Worm (Caenorhabditis elegans): ENCODE measurements around the gene Y57A10A.24.
A peak's percentile ranks its signal among the peaks of the same experiment; 100 is the strongest.

Y57A10A.24 gene

DNA sequence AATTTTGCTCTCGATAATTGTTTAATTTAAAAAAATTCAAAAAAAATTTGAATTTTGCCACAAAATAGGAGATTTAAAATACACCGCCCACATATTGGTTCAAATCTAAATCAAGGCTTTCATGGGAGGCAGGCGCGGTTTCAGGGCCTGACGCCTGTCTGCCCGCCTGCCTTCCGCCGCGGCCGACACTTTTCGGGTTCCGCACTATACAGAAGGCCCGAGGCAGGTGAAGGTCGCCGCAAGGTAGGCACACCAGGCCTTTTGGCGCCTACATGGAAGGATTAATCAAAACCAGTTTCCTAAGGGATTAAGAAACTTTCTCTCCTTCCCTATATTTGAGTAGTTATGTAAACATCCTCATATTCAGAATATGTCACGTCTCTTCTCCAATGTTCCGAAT lies at the start of gene Y57A10A.24:
TSS of gene Y57A10A.24 (plus strand) at position 396 of the 400 bp plus-strand sequence.
- TF ChIP-seq aly-1 (tag; optimal IDR thresholded peaks at IDR 0.05) (no peak), scrt-1 (GFP tag; IDR thresholded peaks at IDR 0.05) (peak; percentile 34; the same call in 1 of the 2 replicates)

DNA sequence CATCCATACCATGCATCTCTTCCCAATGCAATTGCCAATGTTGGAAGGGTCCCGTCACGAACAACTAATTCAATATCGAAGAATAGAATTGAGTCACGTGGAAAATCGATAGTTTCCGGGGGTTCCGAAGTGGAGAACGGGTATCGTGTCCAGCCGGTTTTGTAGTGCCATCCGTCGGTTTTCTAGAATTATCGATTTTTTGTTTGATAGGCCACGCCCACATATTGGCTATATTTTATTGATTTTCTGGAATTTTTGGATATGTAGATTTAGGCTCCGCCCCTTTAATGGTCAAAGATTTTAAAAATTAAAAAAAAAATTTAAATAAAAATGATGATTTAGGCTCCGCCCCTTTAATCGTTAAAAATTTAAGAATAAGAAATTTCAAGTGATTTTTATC lies 43.5 kb upstream of the Y57A10A.24 start:
- TF ChIP-seq ceh-13 (GFP tag; optimal IDR thresholded peaks at IDR 0.05) (no peak), hmg-4 (GFP tag; optimal IDR thresholded peaks at IDR 0.05) (no peak), F13C5.2 (tag; optimal IDR thresholded peaks at IDR 0.05) (no peak), scrt-1 (GFP tag; IDR thresholded peaks at IDR 0.05) (no peak), tra-4 (tag; optimal IDR thresholded peaks at IDR 0.05) (no peak), aly-1 (tag; optimal IDR thresholded peaks at IDR 0.05) (no peak), ama-1 (optimal IDR thresholded peaks at IDR 0.05) (no peak), sea-1 (GFP tag; conservative IDR thresholded peaks at IDR 0.05) (no peak), tbx-11 (GFP tag; IDR thresholded peaks at IDR 0.05) (no peak), hmbx-1 (tag; optimal IDR thresholded peaks at IDR 0.05) (no peak), ets-7 (tag; optimal IDR thresholded peaks at IDR 0.05) (no peak), pes-1 (GFP tag; IDR thresholded peaks at IDR 0.05) (no peak), hnd-1 (tag; optimal IDR thresholded peaks at IDR 0.05) (no peak), B0310.2 (tag; optimal IDR thresholded peaks at IDR 0.05) (no peak), ceh-36 (tag; optimal IDR thresholded peaks at IDR 0.05) (no peak), tbx-37 (GFP tag; conservative IDR thresholded peaks at IDR 0.05) (no peak), flt-1 (GFP tag; IDR thresholded peaks at IDR 0.05) (no peak)

DNA sequence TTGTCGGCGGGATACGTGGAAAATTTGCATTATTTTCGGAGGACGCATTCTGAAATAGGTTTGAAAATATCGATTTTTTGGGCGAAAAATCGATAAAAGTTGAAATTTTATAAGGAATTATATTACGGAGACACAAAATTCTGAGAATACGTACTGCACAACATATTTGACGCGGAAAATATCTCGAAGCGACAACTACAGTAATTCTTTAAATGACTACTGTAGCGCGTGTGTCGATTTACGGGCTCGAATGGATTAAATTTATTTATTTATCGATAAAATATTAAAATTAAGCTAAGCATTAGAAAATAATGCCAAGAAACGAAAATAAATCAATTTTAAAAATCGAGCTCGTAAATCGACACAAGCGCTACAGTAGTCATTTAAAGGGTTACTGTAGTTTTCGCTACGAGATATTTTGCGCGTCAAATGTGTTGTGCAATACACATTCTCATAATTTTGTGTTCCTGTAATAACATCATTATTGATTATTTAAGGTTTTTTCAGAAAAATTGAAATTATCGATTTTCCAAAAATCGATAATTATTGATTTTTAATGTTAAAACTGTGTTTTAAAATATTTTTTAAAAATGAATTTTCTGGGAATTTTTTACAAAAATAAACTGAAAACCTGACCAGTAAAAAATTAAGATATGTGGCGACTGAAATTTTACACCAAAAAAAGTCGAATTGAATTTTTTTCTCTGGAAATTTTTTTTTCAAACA lies 42.7 kb upstream of the Y57A10A.24 start, which contains the start of gene polg-1:
TSS of gene polg-1 (minus strand) at position 51 of the 726 bp plus-strand sequence.
- TF ChIP-seq ceh-13 (GFP tag; optimal IDR thresholded peaks at IDR 0.05) = no peak
- TF ChIP-seq pes-1 (GFP tag; IDR thresholded peaks at IDR 0.05) = no peak
- TF ChIP-seq sea-1 (GFP tag; conservative IDR thresholded peaks at IDR 0.05) = no peak
- TF ChIP-seq tbx-11 (GFP tag; IDR thresholded peaks at IDR 0.05) = no peak
- TF ChIP-seq B0310.2 (tag; optimal IDR thresholded peaks at IDR 0.05) = no peak
- TF ChIP-seq F13C5.2 (tag; optimal IDR thresholded peaks at IDR 0.05) = no peak
- TF ChIP-seq hmg-4 (GFP tag; optimal IDR thresholded peaks at IDR 0.05) = no peak
- no peak for TF ChIP-seq aly-1 (tag; optimal IDR thresholded peaks at IDR 0.05)
- TF ChIP-seq ets-7 (tag; optimal IDR thresholded peaks at IDR 0.05) = no peak
- TF ChIP-seq hnd-1 (tag; optimal IDR thresholded peaks at IDR 0.05) = no peak
- no peak for TF ChIP-seq tbx-37 (GFP tag; conservative IDR thresholded peaks at IDR 0.05)
- no peak for TF ChIP-seq tra-4 (tag; optimal IDR thresholded peaks at IDR 0.05)
- TF ChIP-seq ama-1 (optimal IDR thresholded peaks at IDR 0.05) = no peak
- TF ChIP-seq scrt-1 (GFP tag; IDR thresholded peaks at IDR 0.05) = no peak
- TF ChIP-seq ceh-36 (tag; optimal IDR thresholded peaks at IDR 0.05) = no peak
- TF ChIP-seq flt-1 (GFP tag; IDR thresholded peaks at IDR 0.05) = no peak

DNA sequence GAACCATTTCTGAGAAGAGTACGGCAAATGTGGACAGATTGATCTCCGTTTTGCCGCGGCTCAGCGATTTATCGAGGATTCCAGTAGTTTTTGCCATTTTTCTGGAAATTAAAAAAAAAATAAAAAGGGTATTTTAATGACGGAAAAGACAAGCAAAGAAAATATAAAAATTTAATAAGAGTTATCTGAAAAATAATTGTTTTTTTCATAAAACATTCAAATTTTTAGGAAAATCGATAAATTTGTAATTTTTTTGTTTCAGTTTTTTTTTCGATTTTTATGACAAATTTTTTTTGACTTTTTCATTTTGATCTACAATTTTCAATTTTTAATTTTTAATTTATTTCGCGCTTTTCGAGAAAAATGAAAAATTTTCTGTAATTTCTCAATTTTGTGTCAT lies 40.5 kb upstream of the Y57A10A.24 start, which contains the start of gene trpp-5:
TSS of gene trpp-5 (minus strand) at position 101 of the 400 bp plus-strand sequence.
- no peak for TF ChIP-seq ama-1 (optimal IDR thresholded peaks at IDR 0.05)
- no peak for TF ChIP-seq scrt-1 (GFP tag; IDR thresholded peaks at IDR 0.05)
- TF ChIP-seq tra-4 (tag; optimal IDR thresholded peaks at IDR 0.05) = no peak

DNA sequence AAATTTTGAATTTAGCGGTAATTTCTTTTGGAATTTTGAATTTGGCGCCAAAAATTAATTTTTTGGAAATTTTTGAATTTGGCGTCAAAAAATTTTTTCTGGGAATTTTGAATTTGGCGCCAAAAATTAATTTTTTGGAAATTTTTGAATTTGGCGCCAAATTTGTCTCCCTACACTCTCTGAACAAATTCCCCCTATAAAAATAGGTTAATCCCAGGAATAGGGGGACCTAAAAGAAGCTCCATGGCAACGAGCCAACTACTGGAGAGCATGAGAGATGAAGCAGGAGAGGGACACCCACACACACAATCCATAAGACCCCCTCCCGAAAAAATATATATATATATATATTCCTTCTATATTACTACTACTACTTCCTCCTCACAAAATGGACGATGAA lies 39.8 kb upstream of the Y57A10A.24 start, which contains the start of gene aqp-12:
TSS of gene aqp-12 (plus strand) at position 301 of the 400 bp plus-strand sequence.
- TF ChIP-seq ama-1 (optimal IDR thresholded peaks at IDR 0.05) (no peak), flt-1 (GFP tag; IDR thresholded peaks at IDR 0.05) (no peak), ets-7 (tag; optimal IDR thresholded peaks at IDR 0.05) (no peak), ceh-36 (tag; optimal IDR thresholded peaks at IDR 0.05) (no peak), scrt-1 (GFP tag; IDR thresholded peaks at IDR 0.05) (no peak)

DNA sequence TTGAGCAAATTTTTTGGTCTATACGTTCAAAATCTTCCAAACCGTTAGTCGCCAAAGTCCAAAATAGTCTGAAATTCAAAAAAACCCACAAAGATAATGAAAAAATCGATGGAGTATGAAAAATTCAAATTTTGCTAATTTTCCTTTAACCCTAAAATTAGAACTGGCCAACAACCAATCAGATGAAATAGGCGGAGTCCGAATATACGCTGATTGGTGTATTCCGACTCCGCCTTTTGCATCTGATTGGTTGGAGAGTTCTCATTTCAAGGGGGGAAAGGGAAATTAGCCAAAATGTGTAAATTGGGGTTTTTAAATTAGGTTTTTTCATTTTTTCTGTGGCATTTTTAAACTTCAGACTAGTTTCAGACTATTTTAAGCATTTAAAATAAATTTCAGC lies 38.1 kb upstream of the Y57A10A.24 start:
- TF ChIP-seq flt-1 (GFP tag; IDR thresholded peaks at IDR 0.05) (no peak), ama-1 (optimal IDR thresholded peaks at IDR 0.05) (no peak), hmg-4 (GFP tag; optimal IDR thresholded peaks at IDR 0.05) (no peak), F13C5.2 (tag; optimal IDR thresholded peaks at IDR 0.05) (no peak), ceh-13 (GFP tag; optimal IDR thresholded peaks at IDR 0.05) (no peak)

DNA sequence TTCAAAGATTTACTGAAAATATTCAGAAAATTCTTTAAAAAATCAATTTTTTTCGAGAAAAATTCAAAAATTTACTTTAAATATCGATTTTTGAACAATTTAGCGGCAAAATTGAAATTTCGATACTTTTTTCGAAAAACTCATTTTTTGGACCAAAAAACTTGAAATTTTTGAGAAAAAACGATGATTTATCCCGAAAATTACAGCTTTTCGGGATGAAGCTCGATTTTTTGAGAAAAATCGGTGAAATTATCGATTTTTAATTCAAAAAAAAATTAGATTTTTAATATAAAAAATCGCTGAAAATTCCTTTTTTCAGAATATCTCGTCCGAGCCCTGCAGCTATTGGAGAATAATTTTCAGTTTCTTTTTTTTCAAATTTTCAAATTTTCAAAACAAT lies 34.0 kb upstream of the Y57A10A.24 start:
- no peak for TF ChIP-seq ceh-13 (GFP tag; optimal IDR thresholded peaks at IDR 0.05)
- TF ChIP-seq pes-1 (GFP tag; IDR thresholded peaks at IDR 0.05) = no peak
- no peak for TF ChIP-seq hmbx-1 (tag; optimal IDR thresholded peaks at IDR 0.05)
- TF ChIP-seq flt-1 (GFP tag; IDR thresholded peaks at IDR 0.05) = no peak
- no peak for TF ChIP-seq hnd-1 (tag; optimal IDR thresholded peaks at IDR 0.05)
- no peak for TF ChIP-seq ets-7 (tag; optimal IDR thresholded peaks at IDR 0.05)

DNA sequence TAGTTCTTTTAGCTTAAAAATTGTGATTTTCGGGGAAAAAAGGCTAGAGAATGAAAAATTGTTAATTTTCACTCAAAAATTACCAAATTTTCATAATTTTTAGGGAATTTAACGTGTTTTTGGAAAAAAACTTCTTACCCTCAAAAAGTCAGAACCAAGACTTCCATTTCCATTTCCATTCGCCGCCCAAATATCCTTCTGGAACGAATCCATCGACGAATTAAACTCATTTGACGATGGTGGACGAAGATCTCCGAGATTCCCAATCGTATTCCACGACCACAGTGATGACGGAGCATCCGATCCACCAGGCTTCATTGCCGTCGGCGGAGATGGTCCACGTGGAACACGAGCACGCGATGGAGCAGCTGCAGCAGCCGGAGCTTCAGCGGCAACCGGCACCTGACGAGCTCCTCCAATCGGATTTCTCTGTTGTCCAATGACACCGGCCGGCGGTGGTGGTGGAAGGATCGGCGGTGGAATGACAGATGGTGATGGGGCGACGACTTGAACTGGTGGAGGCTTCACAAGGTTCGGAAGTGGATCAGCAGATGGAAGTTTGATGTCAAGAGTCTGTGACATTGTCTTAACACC lies 31.0 kb upstream of the Y57A10A.24 start:
- TF ChIP-seq pes-1 (GFP tag; IDR thresholded peaks at IDR 0.05) = no peak
- TF ChIP-seq aly-1 (tag; optimal IDR thresholded peaks at IDR 0.05) = no peak
- no peak for TF ChIP-seq hmg-4 (GFP tag; optimal IDR thresholded peaks at IDR 0.05)
- no peak for TF ChIP-seq tbx-37 (GFP tag; conservative IDR thresholded peaks at IDR 0.05)
- TF ChIP-seq tra-4 (tag; optimal IDR thresholded peaks at IDR 0.05) = no peak
- TF ChIP-seq ceh-13 (GFP tag; optimal IDR thresholded peaks at IDR 0.05) = no peak
- no peak for TF ChIP-seq ets-7 (tag; optimal IDR thresholded peaks at IDR 0.05)
- no peak for TF ChIP-seq hnd-1 (tag; optimal IDR thresholded peaks at IDR 0.05)
- TF ChIP-seq flt-1 (GFP tag; IDR thresholded peaks at IDR 0.05) = no peak
- no peak for TF ChIP-seq hmbx-1 (tag; optimal IDR thresholded peaks at IDR 0.05)
- no peak for TF ChIP-seq scrt-1 (GFP tag; IDR thresholded peaks at IDR 0.05)
- no peak for TF ChIP-seq ceh-36 (tag; optimal IDR thresholded peaks at IDR 0.05)
- TF ChIP-seq tbx-11 (GFP tag; IDR thresholded peaks at IDR 0.05) = no peak
- TF ChIP-seq sea-1 (GFP tag; conservative IDR thresholded peaks at IDR 0.05) = no peak
- TF ChIP-seq B0310.2 (tag; optimal IDR thresholded peaks at IDR 0.05) = no peak
- TF ChIP-seq ama-1 (optimal IDR thresholded peaks at IDR 0.05) = no peak
- TF ChIP-seq F13C5.2 (tag; optimal IDR thresholded peaks at IDR 0.05) = no peak
